Worm (Caenorhabditis elegans) whole organism, midembryonic: Measurements from ENCODE around the gene C47A10.12.

Experiments
- klf-2 ChIP-seq: fragments of 200-800 bp; sonication (Bioruptor generic); conservative IDR thresholded peaks from 2 replicates; pipeline ENCODE4 v1.3.6; 2022; ENCODE audit warnings: missing genetic modification reagents, missing genetic modification characterization, missing compliant biosample characterization
- ztf-29 ChIP-seq: fragments of 200-800 bp; sonication (Bioruptor generic); IDR thresholded peaks from 2 replicates; pipeline ENCODE4 v1.3.6; 2022; ENCODE audit warnings: missing genetic modification reagents, missing genetic modification characterization, missing compliant biosample characterization

- TF ChIP-seq ztf-29 (GFP tag; lab: Robert Waterston, UW) (no peak), klf-2 (GFP tag; lab: Robert Waterston, UW) (no peak)
These were observed 27.6 kb downstream of the C47A10.12 start, which contains the start of gene srh-291 for ce11 chrV:17805323-17805722.
